Worm (Caenorhabditis elegans): ENCODE data around the gene F55A11.7.
"Not testable (repeated sequence)": the region's sequence is repeated elsewhere in the genome, so short reads cannot be mapped to it uniquely, and the experiment has no call there.

The F55A11.7 gene

ce11 chrV:11823978-11824377 lies 36.7 kb upstream of the F55A11.7 start (continued):
- peak; percentile 38 for TF ChIP-seq ztf-26 (tag; optimal IDR thresholded peaks at IDR 0.05)
- peak; percentile 50; the same call in 1 of the 2 replicates for TF ChIP-seq B0336.3 (GFP tag; IDR thresholded peaks at IDR 0.05)
- TF ChIP-seq repo-1 (tag; optimal IDR thresholded peaks at IDR 0.05) = peak; percentile 45
- TF ChIP-seq Y53F4B.3 (GFP tag; IDR thresholded peaks at IDR 0.05) = no peak
- TF ChIP-seq cebp-1 (GFP tag; IDR thresholded peaks at IDR 0.05) = no peak
- TF ChIP-seq cebp-1 (tag; optimal IDR thresholded peaks at IDR 0.05) = peak; percentile 72
- peak; percentile 3 for TF ChIP-seq unc-62 (GFP tag; optimal IDR thresholded peaks at IDR 0.05)
- peak; percentile 59 for TF ChIP-seq chd-7 (tag; optimal IDR thresholded peaks at IDR 0.05)
- TF ChIP-seq nhr-90 (tag; optimal IDR thresholded peaks at IDR 0.05) = peak; percentile 14
- peak; percentile 67 for TF ChIP-seq lin-54 (GFP tag; optimal IDR thresholded peaks at IDR 0.05)
- TF ChIP-seq somi-1 (GFP tag; optimal IDR thresholded peaks at IDR 0.05) = peak; percentile 60
- peak; percentile 60 for TF ChIP-seq attf-5 (GFP tag; optimal IDR thresholded peaks at IDR 0.05)
- no peak for TF ChIP-seq rpc-1 (optimal IDR thresholded peaks at IDR 0.05)
- no peak for TF ChIP-seq rpc-1 (tag; optimal IDR thresholded peaks at IDR 0.05)
- 0 out of 2 replicates have a peak, but pooled peaks have one; percentile 14 for TF ChIP-seq C06A6.2 (GFP tag; conservative IDR thresholded peaks at IDR 0.05)
- TF ChIP-seq K12H6.12 (tag; optimal IDR thresholded peaks at IDR 0.05) = no peak
- 0 out of 2 replicates have a peak, but pooled peaks have one; percentile 17 for TF ChIP-seq lin-26 (GFP tag; IDR thresholded peaks at IDR 0.05)
- TF ChIP-seq unc-130 (GFP tag; optimal IDR thresholded peaks at IDR 0.05) = no peak
- 0 out of 2 replicates have a peak, but pooled peaks have one; percentile 39 for TF ChIP-seq Y53G8AR.9 (GFP tag; conservative IDR thresholded peaks at IDR 0.05)

- TF ChIP-seq nfyb-1 (GFP tag; IDR thresholded peaks at IDR 0.05) (peak; percentile 72), ama-1 (optimal IDR thresholded peaks at IDR 0.05) (peak; percentile 45), K11D2.4 (GFP tag; IDR thresholded peaks at IDR 0.05) (0 out of 2 replicates have a peak, but pooled peaks have one; percentile 28)
- not testable (repeated sequence) for TF ChIP-seq ama-1 (GFP tag; optimal IDR thresholded peaks at IDR 0.05)
These were observed 36.0 kb upstream of the F55A11.7 start for ce11 chrV:11823125-11823833.

- TF ChIP-seq ceh-91 (GFP tag; IDR thresholded peaks at IDR 0.05) (no peak), mel-28 (tag; optimal IDR thresholded peaks at IDR 0.05; ENCODE audit: borderline replicate concordance) (no peak), repo-1 (tag; optimal IDR thresholded peaks at IDR 0.05) (no peak), snpc-4 (GFP tag; optimal IDR thresholded peaks at IDR 0.05) (no peak), snpc-4 (tag; optimal IDR thresholded peaks at IDR 0.05) (peak in 2 of 4 experiments; percentile 2 to 28), snpc-1.3 (tag; optimal IDR thresholded peaks at IDR 0.05; ENCODE audit: insufficient read depth) (no peak), cebp-1 (GFP tag; IDR thresholded peaks at IDR 0.05) (no peak), cebp-1 (tag; optimal IDR thresholded peaks at IDR 0.05) (peak; percentile 2), ZK185.1 (tag; optimal IDR thresholded peaks at IDR 0.05; ENCODE audit: poor library complexity, severe bottlenecking) (no peak), B0019.2 (GFP tag; conservative IDR thresholded peaks at IDR 0.05) (no peak), somi-1 (GFP tag; optimal IDR thresholded peaks at IDR 0.05) (peak; percentile 6), lin-26 (GFP tag; IDR thresholded peaks at IDR 0.05) (0 out of 2 replicates have a peak, but pooled peaks have one; percentile 34), C06A6.2 (GFP tag; conservative IDR thresholded peaks at IDR 0.05) (no peak), dox-1 (GFP tag; IDR thresholded peaks at IDR 0.05) (no peak), mcd-1 (GFP tag; IDR thresholded peaks at IDR 0.05) (no peak), madf-8 (GFP tag; conservative IDR thresholded peaks at IDR 0.05) (no peak), rcor-1 (GFP tag; IDR thresholded peaks at IDR 0.05) (no peak), hlh-26 (GFP tag; conservative IDR thresholded peaks at IDR 0.05) (no peak), ama-1 (optimal IDR thresholded peaks at IDR 0.05) (peak; percentile 7), ama-1 (GFP tag; optimal IDR thresholded peaks at IDR 0.05) (no peak), nhr-179 (tag; optimal IDR thresholded peaks at IDR 0.05) (no peak), ceh-79 (tag; optimal IDR thresholded peaks at IDR 0.05) (no peak), madf-10 (tag; optimal IDR thresholded peaks at IDR 0.05) (no peak), nfya-1 (tag; optimal IDR thresholded peaks at IDR 0.05; ENCODE audit: borderline replicate concordance, insufficient read depth) (no peak), nhr-80 (tag; optimal IDR thresholded peaks at IDR 0.05) (peak; percentile 32), lsy-27 (tag; optimal IDR thresholded peaks at IDR 0.05; ENCODE audit: borderline replicate concordance, insufficient read depth) (no peak), akir-1 (GFP tag; optimal IDR thresholded peaks at IDR 0.05) (no peak), nhr-90 (tag; optimal IDR thresholded peaks at IDR 0.05) (no peak), F57A8.1 (GFP tag; optimal IDR thresholded peaks at IDR 0.05) (no peak), xnd-1 (tag; optimal IDR thresholded peaks at IDR 0.05) (no peak)
These were observed 35.3 kb upstream of the F55A11.7 start, which contains the start of gene pyc-1 for ce11 chrV:11822461-11822939. Gene pyc-1 (minus strand): TSS chrV:11822529.
